Worm (Caenorhabditis elegans) whole organism, L2 larva: ENCODE data around the gene F13A2.5.

Experiments used
- C34F6.9 ChIP-seq: fragments of 150-350 bp; optimal IDR thresholded peaks from 2 replicates; lab custom pipeline; 2014; ENCODE audit warnings: missing biosample characterization, missing genetic modification characterization
- R02D3.7 ChIP-seq: fragments of 150-350 bp; optimal IDR thresholded peaks from 2 replicates; lab custom pipeline; 2014; ENCODE audit warnings: missing biosample characterization, missing genetic modification characterization
- ZK546.5 ChIP-seq: sonication (generic microtip); optimal IDR thresholded peaks from 2 replicates; lab custom pipeline; 2017; ENCODE audit warnings: missing biosample characterization, missing genetic modification characterization
- aly-2 ChIP-seq: fragments of 150-350 bp; optimal IDR thresholded peaks from 2 replicates; lab custom pipeline; 2014; ENCODE audit warnings: missing biosample characterization, missing genetic modification characterization
- blmp-1 ChIP-seq: sonication (generic microtip); optimal IDR thresholded peaks from 2 replicates; lab custom pipeline; 2017; ENCODE audit warnings: missing genetic modification characterization, mild to moderate bottlenecking, missing compliant biosample characterization, antibody characterized with exemption, moderate library complexity; ENCODE audit not compliant: insufficient read depth
- crh-2 ChIP-seq: sonication (generic microtip); optimal IDR thresholded peaks from 2 replicates; lab custom pipeline; 2017; ENCODE audit warnings: missing biosample characterization, missing genetic modification characterization
- egl-27 ChIP-seq: sonication (generic microtip); optimal IDR thresholded peaks from 3 replicates; lab custom pipeline; 2017; ENCODE audit warnings: missing biosample characterization, missing genetic modification reagents, missing genetic modification characterization
- elt-1 ChIP-seq: fragments of 150-350 bp; optimal IDR thresholded peaks from 2 replicates; lab custom pipeline; 2014; ENCODE audit warnings: missing biosample characterization, missing genetic modification characterization
- gmeb-1 ChIP-seq: fragments of 150-350 bp; optimal IDR thresholded peaks from 2 replicates; lab custom pipeline; 2014; ENCODE audit warnings: missing biosample characterization, missing genetic modification characterization
- lin-11 ChIP-seq: fragments of 150-350 bp; sonication (generic microtip); optimal IDR thresholded peaks from 2 replicates; lab custom pipeline; 2014; ENCODE audit warnings: missing biosample characterization, missing genetic modification characterization, inconsistent platforms, mixed read lengths
- lin-13 ChIP-seq: fragments of 150-350 bp; optimal IDR thresholded peaks from 2 replicates; lab custom pipeline; 2014; ENCODE audit warnings: missing biosample characterization, missing genetic modification reagents, missing genetic modification characterization
- lsy-2 ChIP-seq, 2 experiments: fragments of 150-350 bp in 1 of 2; sonication (generic microtip) in 1 of 2; optimal IDR thresholded peaks; 2 replicates each; lab custom pipeline; 2014 to 2017; ENCODE audit warnings: missing biosample characterization in 2 of 2, missing genetic modification characterization in 2 of 2
- mbf-1 ChIP-seq: sonication (generic microtip); optimal IDR thresholded peaks from 2 replicates; lab custom pipeline; 2017; ENCODE audit warnings: missing biosample characterization, missing genetic modification characterization
- nhr-12 ChIP-seq: fragments of 150-350 bp; optimal IDR thresholded peaks from 2 replicates; lab custom pipeline; 2014; ENCODE audit warnings: missing biosample characterization, missing genetic modification characterization
- nhr-129 ChIP-seq: fragments of 150-350 bp; optimal IDR thresholded peaks from 2 replicates; lab custom pipeline; 2014; ENCODE audit warnings: missing biosample characterization, missing genetic modification characterization
- nhr-21 ChIP-seq: fragments of 150-350 bp; optimal IDR thresholded peaks from 2 replicates; lab custom pipeline; 2014; ENCODE audit warnings: missing biosample characterization, missing genetic modification characterization
- nhr-23 ChIP-seq: fragments of 150-350 bp; optimal IDR thresholded peaks from 2 replicates; lab custom pipeline; 2014; ENCODE audit warnings: missing biosample characterization, missing genetic modification reagents, missing genetic modification characterization
- nhr-237 ChIP-seq: fragments of 150-350 bp; optimal IDR thresholded peaks from 2 replicates; lab custom pipeline; 2014; ENCODE audit warnings: missing biosample characterization, missing genetic modification characterization
- nhr-25 ChIP-seq: fragments of 150-350 bp; sonication (generic microtip); optimal IDR thresholded peaks from 3 replicates; lab custom pipeline; 2014; ENCODE audit warnings: missing biosample characterization, missing genetic modification characterization
- nhr-6 ChIP-seq: fragments of 150-350 bp; optimal IDR thresholded peaks from 2 replicates; lab custom pipeline; 2014; ENCODE audit warnings: missing biosample characterization, missing genetic modification characterization
- nhr-77 ChIP-seq: fragments of 150-350 bp; optimal IDR thresholded peaks from 2 replicates; lab custom pipeline; 2014; ENCODE audit warnings: missing biosample characterization, missing genetic modification characterization
- peb-1 ChIP-seq: fragments of 150-350 bp; optimal IDR thresholded peaks from 2 replicates; lab custom pipeline; 2014; ENCODE audit warnings: missing biosample characterization, missing genetic modification characterization
- sem-4 ChIP-seq: fragments of 150-350 bp; optimal IDR thresholded peaks from 2 replicates; lab custom pipeline; 2014; ENCODE audit warnings: missing biosample characterization, missing genetic modification reagents, missing genetic modification characterization
- unc-39 ChIP-seq: fragments of 150-350 bp; optimal IDR thresholded peaks from 2 replicates; lab custom pipeline; 2014; ENCODE audit warnings: missing biosample characterization, missing genetic modification characterization
- unc-55 ChIP-seq: fragments of 150-350 bp; sonication (generic microtip); optimal IDR thresholded peaks from 3 replicates; lab custom pipeline; 2014; ENCODE audit warnings: missing biosample characterization, missing genetic modification reagents, missing genetic modification characterization
- unc-62 ChIP-seq: fragments of 150-350 bp; optimal IDR thresholded peaks from 2 replicates; lab custom pipeline; 2014; ENCODE audit warnings: missing biosample characterization, missing genetic modification reagents, missing genetic modification characterization
- zag-1 ChIP-seq: fragments of 150-350 bp; optimal IDR thresholded peaks from 2 replicates; lab custom pipeline; 2014; ENCODE audit warnings: missing biosample characterization, missing genetic modification characterization
- ztf-1 ChIP-seq: fragments of 200-800 bp; sonication (Bioruptor generic); conservative IDR thresholded peaks from 2 replicates; pipeline ENCODE4 v1.3.6; 2022; ENCODE audit warnings: missing genetic modification characterization, missing compliant biosample characterization
- ztf-11 ChIP-seq: sonication (generic microtip); optimal IDR thresholded peaks from 2 replicates; lab custom pipeline; 2017; ENCODE audit warnings: missing biosample characterization, missing genetic modification characterization
- ztf-4 ChIP-seq: fragments of 150-350 bp; optimal IDR thresholded peaks from 2 replicates; lab custom pipeline; 2014; ENCODE audit warnings: missing biosample characterization, missing genetic modification characterization

Gene F13A2.5

ce11 chrV:4377622-4378021 is 24.1 kb downstream of the F13A2.5 start, which contains the start of gene F32D1.8:
Gene F32D1.8, minus strand, starts transcription at chrV:4377722.
- TF ChIP-seq ztf-1 (GFP tag; lab: Robert Waterston, UW) (no peak), zag-1 (tag; lab: Kevin White, UChicago) (no peak), R02D3.7 (tag; lab: Kevin White, UChicago) (no peak), mbf-1 (tag; lab: Kevin White, UChicago) (no peak), nhr-6 (tag; lab: Kevin White, UChicago) (no peak), peb-1 (tag; lab: Kevin White, UChicago) (no peak), gmeb-1 (tag; lab: Kevin White, UChicago) (no peak), ztf-4 (no peak), nhr-23 (tag; lab: Kevin White, UChicago) (no peak), aly-2 (tag; lab: Kevin White, UChicago) (no peak), nhr-129 (no peak)

DNA sequence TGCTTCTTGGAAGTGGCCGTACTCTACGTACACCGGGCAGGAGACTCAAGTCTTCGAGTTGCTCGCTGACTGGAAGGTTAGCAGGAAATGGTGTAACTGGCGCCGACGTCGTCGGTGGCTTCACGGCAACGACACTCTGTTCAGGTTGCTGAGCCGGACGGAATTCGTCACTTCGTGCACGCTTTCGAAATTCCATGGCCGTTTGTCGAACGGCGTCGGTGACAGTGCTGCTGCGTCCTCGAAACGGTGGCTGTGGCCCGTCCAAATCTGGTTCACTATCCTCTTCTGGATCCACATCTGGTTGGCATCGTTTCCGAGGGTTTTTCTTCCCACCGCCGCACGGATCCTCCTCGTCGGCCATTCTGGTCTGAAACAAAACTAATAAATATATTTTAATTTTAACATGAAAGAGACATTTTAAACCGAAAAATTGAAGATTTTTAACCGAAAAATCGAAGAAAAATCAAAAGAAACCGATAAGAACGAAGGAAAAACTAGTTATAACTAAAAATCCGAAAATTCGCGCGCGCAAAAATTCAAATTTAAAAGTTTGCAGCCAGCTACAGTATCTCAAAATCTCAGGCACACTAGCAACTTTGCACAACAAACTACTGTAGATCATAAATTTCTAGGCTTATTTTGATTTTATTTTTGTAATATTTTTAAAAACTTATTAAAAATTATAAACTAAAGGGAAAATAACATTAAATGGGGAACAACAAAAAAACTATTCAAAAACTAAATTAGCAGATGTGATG is 25.8 kb downstream of the F13A2.5 start, which contains the start of gene F32D1.7:
TSS of gene F32D1.7 (minus strand) at position 367 of the 758 bp plus-strand sequence.
- TF ChIP-seq peb-1 (tag; lab: Kevin White, UChicago) (no peak), lin-11 (tag; lab: Kevin White, UChicago) (no peak), nhr-77 (tag; lab: Kevin White, UChicago) (no peak), nhr-25 (tag; lab: Kevin White, UChicago) (no peak), unc-62 (GFP tag; lab: Kevin White, UChicago) (no peak), nhr-21 (tag; lab: Kevin White, UChicago) (no peak), nhr-237 (tag; lab: Kevin White, UChicago) (no peak), R02D3.7 (tag; lab: Kevin White, UChicago) (no peak), aly-2 (tag; lab: Kevin White, UChicago) (no peak), unc-39 (tag; lab: Kevin White, UChicago) (no peak), nhr-6 (tag; lab: Kevin White, UChicago) (no peak), elt-1 (tag; lab: Kevin White, UChicago) (no peak), egl-27 (tag; lab: Kevin White, UChicago) (no peak), ztf-4 (no peak), blmp-1 (tag; lab: Kevin White, UChicago) (no peak), ZK546.5 (tag; lab: Kevin White, UChicago) (no peak)

DNA sequence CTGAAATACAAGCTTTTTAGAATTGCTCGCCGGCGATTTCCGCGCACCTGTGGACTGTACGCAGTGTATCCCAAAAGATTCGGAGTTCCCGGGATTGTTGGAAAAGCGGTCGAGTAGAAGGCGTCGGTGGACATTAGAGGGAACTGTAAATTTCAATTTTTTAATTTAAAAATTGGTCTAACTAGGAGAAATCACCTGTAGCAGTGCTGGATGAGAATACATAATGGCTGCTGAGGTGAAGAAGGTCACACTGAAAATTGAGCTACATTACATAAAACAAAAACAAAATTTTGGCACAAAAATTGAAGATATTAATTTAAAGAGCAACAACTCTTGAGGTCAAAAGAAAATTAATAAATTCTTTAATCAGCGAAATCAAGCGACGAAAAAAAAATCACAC is 27.1 kb downstream of the F13A2.5 start, which contains the start of gene neg-1:
TSS of gene neg-1 (minus strand) at position 250 of the 400 bp plus-strand sequence.
- TF ChIP-seq C34F6.9 (tag; lab: Kevin White, UChicago) (no peak), ztf-11 (tag; lab: Kevin White, UChicago) (no peak), zag-1 (tag; lab: Kevin White, UChicago) (no peak), lsy-2 (tag; optimal IDR thresholded peaks at IDR 0.05; lab: Kevin White, UChicago) (no peak), unc-62 (GFP tag; lab: Kevin White, UChicago) (no peak), lin-11 (tag; lab: Kevin White, UChicago) (no peak), nhr-12 (tag; lab: Kevin White, UChicago) (no peak), crh-2 (no peak), nhr-237 (tag; lab: Kevin White, UChicago) (no peak), unc-55 (GFP tag; lab: Kevin White, UChicago) (no peak), unc-39 (tag; lab: Kevin White, UChicago) (no peak), lin-13 (no peak)

DNA sequence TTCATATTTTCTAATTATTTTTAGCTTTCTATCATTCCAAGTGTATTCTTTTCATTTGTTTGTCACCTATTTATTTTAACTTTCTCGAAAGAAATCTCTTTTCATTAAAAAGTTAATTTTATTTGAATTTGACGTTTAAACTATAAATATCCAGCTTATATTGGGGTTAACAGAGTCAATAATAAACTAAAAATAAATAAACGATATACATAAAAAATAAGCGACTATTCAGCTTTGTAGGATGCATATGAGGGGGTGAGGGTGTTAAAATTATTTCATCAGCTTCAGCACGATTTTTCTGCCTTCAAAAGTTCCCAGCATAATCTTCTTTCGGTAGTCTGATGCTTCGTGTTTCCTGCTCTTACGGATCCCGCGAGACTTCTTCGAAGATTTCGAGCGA is 28.1 kb downstream of the F13A2.5 start:
- TF ChIP-seq peb-1 (tag; lab: Kevin White, UChicago) (no peak), aly-2 (tag; lab: Kevin White, UChicago) (no peak), sem-4 (tag; lab: Kevin White, UChicago) (no peak)
- TF ChIP-seq, all 48 proteins: peak for 0

DNA sequence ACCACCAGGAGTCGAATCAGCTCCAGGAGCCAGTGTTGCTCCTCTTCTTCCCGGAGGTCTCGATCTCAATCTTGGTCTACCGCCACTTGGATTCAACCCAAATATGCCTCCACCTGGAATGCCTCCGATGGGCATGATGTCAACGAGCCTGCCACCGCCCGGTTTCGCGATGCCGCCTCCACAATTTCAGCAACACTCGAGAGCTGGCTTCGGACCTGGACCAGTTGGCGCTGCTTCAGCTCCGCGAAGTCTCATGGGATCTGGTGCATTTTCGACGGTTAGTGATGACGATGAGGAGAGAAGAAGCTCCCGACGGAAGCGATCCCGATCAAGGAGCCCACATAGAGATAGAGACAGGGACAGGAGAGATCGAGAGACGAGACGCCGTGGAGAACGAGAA is 28.8 kb downstream of the F13A2.5 start:
- no peak for TF ChIP-seq ZK546.5 (tag; lab: Kevin White, UChicago)
- TF ChIP-seq C34F6.9 (tag; lab: Kevin White, UChicago) = no peak
- no peak for TF ChIP-seq unc-62 (GFP tag; lab: Kevin White, UChicago)
